Worm (Caenorhabditis elegans) whole organism, L2 larva: Measurements from ENCODE around the gene F17H10.1.

Source experiments
- F13H6.1 ChIP-seq: sonication (generic microtip); optimal IDR thresholded peaks from 2 replicates; lab custom pipeline; 2016; ENCODE audit warnings: missing genetic modification characterization, missing compliant biosample characterization
- fos-1 ChIP-seq: fragments of 150-350 bp; optimal IDR thresholded peaks from 2 replicates; lab custom pipeline; 2014; ENCODE audit warnings: missing biosample characterization, missing genetic modification characterization
- lin-13 ChIP-seq: fragments of 150-350 bp; optimal IDR thresholded peaks from 2 replicates; lab custom pipeline; 2014; ENCODE audit warnings: missing biosample characterization, missing genetic modification reagents, missing genetic modification characterization
- nhr-25 ChIP-seq: fragments of 150-350 bp; sonication (generic microtip); optimal IDR thresholded peaks from 3 replicates; lab custom pipeline; 2014; ENCODE audit warnings: missing biosample characterization, missing genetic modification characterization
- snpc-4 ChIP-seq: fragments of 150-350 bp; optimal IDR thresholded peaks from 2 replicates; lab custom pipeline; 2014; ENCODE audit warnings: missing biosample characterization, missing genetic modification characterization

ce11 chrX:13077872-13078271 is 27.2 kb upstream of the F17H10.1 start, which contains the start of gene K03A11.4:
- TF ChIP-seq fos-1 (no peak), nhr-25 (tag; lab: Kevin White, UChicago) (no peak), lin-13 (GFP tag; lab: Kevin White, UChicago) (no peak), F13H6.1 (tag; lab: Kevin White, UChicago) (no peak), snpc-4 (tag; lab: Kevin White, UChicago) (no peak)
